Worm (Caenorhabditis elegans): ENCODE measurements around the gene F44B9.5.

ce11 chrIII:7972061-7972460 lies 44.3 kb downstream of the F44B9.5 start, which contains the start of gene F54H12.5:
- TF ChIP-seq dve-1 (tag; optimal IDR thresholded peaks at IDR 0.05) (no peak), lim-6 (tag; optimal IDR thresholded peaks at IDR 0.05) (no peak), rnt-1 (tag; optimal IDR thresholded peaks at IDR 0.05) (no peak), elt-2 (tag; optimal IDR thresholded peaks at IDR 0.05) (no peak), unc-3 (GFP tag; conservative IDR thresholded peaks at IDR 0.05) (no peak), unc-3 (tag; optimal IDR thresholded peaks at IDR 0.05) (no peak), ahr-1 (tag; optimal IDR thresholded peaks at IDR 0.05) (no peak), ceh-22 (tag; optimal IDR thresholded peaks at IDR 0.05) (no peak), hlh-30 (tag; optimal IDR thresholded peaks at IDR 0.05; ENCODE audit: insufficient read depth) (no peak)
